In genomic region chr3R:15281335-15281963, dm6 we compare ENCODE assay signal across 2 fruit fly cellular contexts.
A peak's percentile ranks its signal among the peaks of the same experiment; 100 is the strongest.
TF ChIP-seq lines count a peak whose summit lies in the region.

No protein-coding gene starts in this region.

- TF ChIP-seq CTCF in whole organism, embryonic (GFP tag; optimal IDR thresholded peaks at IDR 0.05; lab: Kevin White, UChicago), result no peak

TF ChIP-seq in whole organism, embryonic, 481 proteins besides CTCF, POLR2A, EP300 and RAD21 (continues in another document):
- TF ChIP-seq lov (optimal IDR thresholded peaks at IDR 0.05; lab: Kevin White, UChicago), result no peak
- peak; percentile 62; the same call in 1 of the 3 replicates for TF ChIP-seq lov (GFP tag; IDR thresholded peaks at IDR 0.05; lab: Robert Waterston, UW)
- peak; percentile 46 for TF ChIP-seq CG9727 (GFP tag; optimal IDR thresholded peaks at IDR 0.05; lab: Kevin White, UChicago)
- TF ChIP-seq NK7.1 (GFP tag; optimal IDR thresholded peaks at IDR 0.05; lab: Kevin White, UChicago), result no peak
- no peak for TF ChIP-seq CG7987 (GFP tag; optimal IDR thresholded peaks at IDR 0.05; lab: Kevin White, UChicago)
- TF ChIP-seq CG5180 (GFP tag; optimal IDR thresholded peaks at IDR 0.05; lab: Kevin White, UChicago), result no peak
- peak; percentile 99 for TF ChIP-seq CG15601 (tag; optimal IDR thresholded peaks at IDR 0.05; lab: Kevin White, UChicago)
- TF ChIP-seq hkb (optimal IDR thresholded peaks at IDR 0.05; lab: Kevin White, UChicago), result no peak
- TF ChIP-seq hkb (GFP tag; IDR thresholded peaks at IDR 0.05; lab: Robert Waterston, UW), result no peak
- TF ChIP-seq inv (GFP tag; IDR thresholded peaks at IDR 0.05; lab: Robert Waterston, UW; ENCODE audit: partially characterized antibody), result no peak
- no peak for TF ChIP-seq Neu2 (GFP tag; optimal IDR thresholded peaks at IDR 0.05; lab: Kevin White, UChicago; ENCODE audit: borderline replicate concordance)
- TF ChIP-seq crol (GFP tag; IDR thresholded peaks at IDR 0.05; lab: Robert Waterston, UW), result no peak
- peak; percentile 28 for TF ChIP-seq CG2712 (tag; optimal IDR thresholded peaks at IDR 0.05; lab: Kevin White, UChicago)
- no peak for TF ChIP-seq dm (GFP tag; optimal IDR thresholded peaks at IDR 0.05; lab: Kevin White, UChicago)
- TF ChIP-seq grn (GFP tag; optimal IDR thresholded peaks at IDR 0.05; lab: Kevin White, UChicago), result no peak
- no peak for TF ChIP-seq da (GFP tag; optimal IDR thresholded peaks at IDR 0.05; lab: Kevin White, UChicago)
- TF ChIP-seq HLHmδ (GFP tag; optimal IDR thresholded peaks at IDR 0.05; lab: Kevin White, UChicago), result no peak
- no peak for TF ChIP-seq NC2α (GFP tag; optimal IDR thresholded peaks at IDR 0.05; lab: Kevin White, UChicago)
- TF ChIP-seq chm (GFP tag; IDR thresholded peaks at IDR 0.05; lab: Robert Waterston, UW), result peak; percentile 54; the same call in 1 of the 2 replicates
- no peak for TF ChIP-seq otp (GFP tag; IDR thresholded peaks at IDR 0.05; lab: Robert Waterston, UW)
- TF ChIP-seq CG7786 (GFP tag; optimal IDR thresholded peaks at IDR 0.05; lab: Kevin White, UChicago), result no peak
- TF ChIP-seq ara (GFP tag; IDR thresholded peaks at IDR 0.05; lab: Robert Waterston, UW), result no peak
- no peak for TF ChIP-seq CG17328 (GFP tag; IDR thresholded peaks at IDR 0.05; lab: Robert Waterston, UW)
- TF ChIP-seq CG2129 (GFP tag; IDR thresholded peaks at IDR 0.05; lab: Robert Waterston, UW; ENCODE audit: partially characterized antibody), result no peak
- TF ChIP-seq pan (optimal IDR thresholded peaks at IDR 0.05; lab: Kevin White, UChicago), result no peak
- TF ChIP-seq pan (GFP tag; optimal IDR thresholded peaks at IDR 0.05 in 1 of 2, IDR thresholded peaks at IDR 0.05 in 1 of 2), result peak in 1 of 2 experiments; percentile 2
- peak in 1 of 2 experiments; percentile 39 for TF ChIP-seq Trl (optimal IDR thresholded peaks at IDR 0.05; lab: Kevin White, UChicago)
- TF ChIP-seq Trl (GFP tag; optimal IDR thresholded peaks at IDR 0.05; lab: Kevin White, UChicago), result no peak
- 0 out of 3 replicates have a peak, but pooled peaks have one; percentile 4 for TF ChIP-seq Mrtf (GFP tag; IDR thresholded peaks at IDR 0.05; lab: Robert Waterston, UW)
- no peak for TF ChIP-seq CG14965 (GFP tag; optimal IDR thresholded peaks at IDR 0.05; lab: Kevin White, UChicago; ENCODE audit: borderline replicate concordance)
- TF ChIP-seq CG10147 (GFP tag; optimal IDR thresholded peaks at IDR 0.05; lab: Kevin White, UChicago), result no peak
- no peak for TF ChIP-seq CG11247 (GFP tag; IDR thresholded peaks at IDR 0.05; lab: Robert Waterston, UW)
- TF ChIP-seq fd64A (GFP tag; optimal IDR thresholded peaks at IDR 0.05; lab: Kevin White, UChicago), result no peak
- TF ChIP-seq sens (GFP tag; lab: Kevin White, UChicago), result peak; percentile 16
- TF ChIP-seq CG18262 (tag; optimal IDR thresholded peaks at IDR 0.05; lab: Kevin White, UChicago), result peak; percentile 7
- TF ChIP-seq CG12942 (GFP tag; optimal IDR thresholded peaks at IDR 0.05; lab: Kevin White, UChicago), result no peak
- TF ChIP-seq cg (GFP tag; optimal IDR thresholded peaks at IDR 0.05; lab: Kevin White, UChicago), result peak; percentile 80
- no peak for TF ChIP-seq Aef1 (GFP tag; IDR thresholded peaks at IDR 0.05; lab: Robert Waterston, UW)
- TF ChIP-seq CG4360 (GFP tag; IDR thresholded peaks at IDR 0.05; lab: Robert Waterston, UW), result no peak
- TF ChIP-seq CG11504 (tag; optimal IDR thresholded peaks at IDR 0.05; lab: Kevin White, UChicago), result peak; percentile 11
- TF ChIP-seq CG12071 (GFP tag; optimal IDR thresholded peaks at IDR 0.05; lab: Kevin White, UChicago), result no peak
- TF ChIP-seq disco-r (GFP tag; optimal IDR thresholded peaks at IDR 0.05; lab: Kevin White, UChicago), result no peak
- peak in 1 of 2 experiments; percentile 72 for TF ChIP-seq Pdp1 (GFP tag; optimal IDR thresholded peaks at IDR 0.05; lab: Kevin White, UChicago)
- no peak for TF ChIP-seq Rfx (GFP tag; IDR thresholded peaks at IDR 0.05; lab: Robert Waterston, UW)
- TF ChIP-seq CG8290 (GFP tag; optimal IDR thresholded peaks at IDR 0.05; lab: Kevin White, UChicago), result no peak
- peak in 1 of 2 experiments; percentile 10 for TF ChIP-seq CG8290 (tag; optimal IDR thresholded peaks at IDR 0.05; lab: Kevin White, UChicago)

TF ChIP-seq in whole organism, prepupa, 60 proteins besides CTCF, POLR2A, EP300 and RAD21:
- no peak for TF ChIP-seq Sox15 (GFP tag; optimal IDR thresholded peaks at IDR 0.05; lab: Kevin White, UChicago)
- TF ChIP-seq Eip78C (GFP tag; lab: Kevin White, UChicago), result peak; percentile 44
TF ChIP-seq in whole organism, prepupa: peak in this region for 1.
